Worm (Caenorhabditis elegans) whole organism, midembryonic: Measurements from ENCODE around the gene rpl-33.

Experiments used
- T22C8.4 ChIP-seq: fragments of 200-800 bp; sonication (Bioruptor generic); IDR thresholded peaks from 2 replicates; pipeline ENCODE4 v1.3.6; 2022; ENCODE audit warnings: missing genetic modification characterization, missing compliant biosample characterization
- cog-1 ChIP-seq: sonication (generic microtip); optimal IDR thresholded peaks from 2 replicates; lab custom pipeline; 2016; ENCODE audit warnings: missing genetic modification characterization, missing compliant biosample characterization
- flt-1 ChIP-seq: fragments of 200-800 bp; sonication (Bioruptor generic); IDR thresholded peaks from 2 replicates; pipeline ENCODE4 v1.3.6; 2022; ENCODE audit warnings: missing genetic modification characterization, missing compliant biosample characterization
- klf-2 ChIP-seq: fragments of 200-800 bp; sonication (Bioruptor generic); conservative IDR thresholded peaks from 2 replicates; pipeline ENCODE4 v1.3.6; 2022; ENCODE audit warnings: missing genetic modification reagents, missing genetic modification characterization, missing compliant biosample characterization
- med-1 ChIP-seq: sonication (generic microtip); optimal IDR thresholded peaks from 2 replicates; lab custom pipeline; 2017; ENCODE audit warnings: missing genetic modification characterization, mild to moderate bottlenecking, missing compliant biosample characterization, antibody characterized with exemption, missing genetic modification reagents; ENCODE audit not compliant: insufficient read depth
- ref-1 ChIP-seq: fragments of 200-800 bp; sonication (Bioruptor generic); conservative IDR thresholded peaks from 2 replicates; pipeline ENCODE4 v1.3.6; 2022; ENCODE audit warnings: missing genetic modification reagents, missing genetic modification characterization, missing compliant biosample characterization
- tab-1 ChIP-seq: fragments of 200-800 bp; sonication (Bioruptor generic); IDR thresholded peaks from 2 replicates; pipeline ENCODE4 v1.3.6; 2022; ENCODE audit warnings: missing genetic modification characterization, missing compliant biosample characterization
- ztf-23 ChIP-seq: fragments of 200-800 bp; sonication (Bioruptor generic); IDR thresholded peaks from 2 replicates; pipeline ENCODE4 v1.3.6; 2022; ENCODE audit warnings: missing genetic modification reagents, missing genetic modification characterization, missing compliant biosample characterization
- ztf-29 ChIP-seq: fragments of 200-800 bp; sonication (Bioruptor generic); IDR thresholded peaks from 2 replicates; pipeline ENCODE4 v1.3.6; 2022; ENCODE audit warnings: missing genetic modification reagents, missing genetic modification characterization, missing compliant biosample characterization

- TF ChIP-seq T22C8.4 (GFP tag; lab: Robert Waterston, UW) (no peak), klf-2 (no peak), ztf-23 (GFP tag; lab: Robert Waterston, UW) (no peak), ref-1 (GFP tag; lab: Robert Waterston, UW) (no peak), med-1 (GFP tag; lab: Kevin White, UChicago) (no peak), ztf-29 (no peak), flt-1 (GFP tag; lab: Robert Waterston, UW) (no peak), tab-1 (GFP tag; lab: Robert Waterston, UW) (no peak), cog-1 (tag; lab: Kevin White, UChicago) (no peak)
Measured at ce11 chrII:7109956-7110355, 4.6 kb downstream of the rpl-33 start, which contains the start of gene F10E7.9.
